Fruit fly (Drosophila melanogaster): ENCODE data around the gene unc-13-4A.

Gene unc-13-4A

DNA sequence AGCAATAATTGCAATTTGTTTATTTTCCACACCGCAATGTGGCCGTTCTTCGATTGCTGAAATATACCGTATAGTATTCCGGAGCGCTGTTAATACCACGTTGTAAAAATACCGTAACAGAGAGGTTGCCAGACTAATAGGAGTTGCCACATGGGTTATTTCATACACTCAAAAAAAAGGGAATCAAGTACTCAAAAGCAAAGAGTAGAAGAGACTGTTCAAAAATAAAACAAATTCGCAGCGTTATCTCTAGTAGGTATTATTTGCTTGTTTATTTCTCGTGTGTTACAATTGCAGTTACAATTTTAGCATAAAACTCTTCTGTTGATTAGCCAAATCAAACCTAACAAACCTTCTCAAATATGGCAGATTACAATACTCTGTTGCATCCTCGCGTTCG, 62.2 kb downstream of the unc-13-4A start, which contains the start of gene MED4 (continued):
- TF ChIP-seq CG1529 (GFP tag; optimal IDR thresholded peaks at IDR 0.05), result peak; percentile 33
- TF ChIP-seq Hr3 (GFP tag; optimal IDR thresholded peaks at IDR 0.05), result peak; percentile 70
- peak; percentile 59 for TF ChIP-seq crc (GFP tag; optimal IDR thresholded peaks at IDR 0.05)
- peak; percentile 10 for TF ChIP-seq fd64A (GFP tag; optimal IDR thresholded peaks at IDR 0.05)
- TF ChIP-seq sqz (GFP tag; optimal IDR thresholded peaks at IDR 0.05), result no peak
- peak; percentile 82 for TF ChIP-seq CG33213 (GFP tag; optimal IDR thresholded peaks at IDR 0.05)
- peak; percentile 16 for TF ChIP-seq Sry-β (GFP tag; optimal IDR thresholded peaks at IDR 0.05)
- TF ChIP-seq phol (tag; optimal IDR thresholded peaks at IDR 0.05), result peak; percentile 82
- peak; percentile 85 for TF ChIP-seq NFAT (GFP tag; IDR thresholded peaks at IDR 0.05)
- peak; percentile 58 for TF ChIP-seq CG15696 (tag; optimal IDR thresholded peaks at IDR 0.05)
- peak; percentile 48 for TF ChIP-seq lbe (GFP tag; optimal IDR thresholded peaks at IDR 0.05)
- peak; percentile 79 for TF ChIP-seq Meics (GFP tag; optimal IDR thresholded peaks at IDR 0.05)
- TF ChIP-seq dmrt99B (tag; optimal IDR thresholded peaks at IDR 0.05), result no peak
- no peak for TF ChIP-seq nom (GFP tag; optimal IDR thresholded peaks at IDR 0.05)
- peak; percentile 82 for TF ChIP-seq CG14014 (GFP tag; IDR thresholded peaks at IDR 0.05)
- peak; percentile 21 for TF ChIP-seq CG10462 (GFP tag; optimal IDR thresholded peaks at IDR 0.05)
- TF ChIP-seq sr (GFP tag; IDR thresholded peaks at IDR 0.05), result 0 out of 3 replicates have a peak, but pooled peaks have one; percentile 24
- peak; percentile 65 for TF ChIP-seq Sry-δ (GFP tag; optimal IDR thresholded peaks at IDR 0.05)
- TF ChIP-seq tna (GFP tag; IDR thresholded peaks at IDR 0.05; ENCODE audit: partially characterized antibody), result no peak
- TF ChIP-seq Bgb (GFP tag; IDR thresholded peaks at IDR 0.05; ENCODE audit: partially characterized antibody), result peak; percentile 42
- peak; percentile 61 for TF ChIP-seq Asciz (GFP tag; optimal IDR thresholded peaks at IDR 0.05)
- no peak for TF ChIP-seq br (optimal IDR thresholded peaks at IDR 0.05)
- TF ChIP-seq crp (GFP tag; optimal IDR thresholded peaks at IDR 0.05), result peak in 1 of 2 experiments; percentile 31
- TF ChIP-seq CG3847 (GFP tag; IDR thresholded peaks at IDR 0.05), result peak; percentile 86
- peak; percentile 36 for TF ChIP-seq CG11723 (GFP tag; optimal IDR thresholded peaks at IDR 0.05)
- peak; percentile 83 for TF ChIP-seq Drgx (GFP tag; IDR thresholded peaks at IDR 0.05)
- TF ChIP-seq CG7271 (tag; optimal IDR thresholded peaks at IDR 0.05), result no peak
- peak; percentile 75 for TF ChIP-seq BtbVII (GFP tag; optimal IDR thresholded peaks at IDR 0.05)
- peak; percentile 79 for TF ChIP-seq CrebB (tag; optimal IDR thresholded peaks at IDR 0.05)
- TF ChIP-seq emc (GFP tag; optimal IDR thresholded peaks at IDR 0.05), result peak; percentile 59

DNA sequence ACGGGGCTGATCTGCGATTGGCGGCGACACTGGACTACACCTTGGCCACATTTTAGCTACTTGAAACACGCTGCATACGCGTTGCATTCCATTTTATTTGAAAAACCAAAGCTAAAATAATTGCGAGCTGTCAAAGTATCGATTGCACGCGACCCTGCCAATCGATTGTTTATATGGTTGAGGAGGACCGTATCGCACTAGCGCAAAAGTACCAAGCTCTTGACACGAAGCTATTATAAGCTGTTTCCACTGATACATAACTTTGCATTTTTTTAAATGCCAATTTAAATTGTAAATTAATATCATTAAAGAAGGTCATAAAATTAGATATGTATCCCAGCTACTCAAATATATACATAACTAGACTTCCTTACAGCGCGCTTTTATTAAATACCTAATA, 63.5 kb downstream of the unc-13-4A start, which contains the start of gene Cdc27:
Gene Cdc27, minus strand, starts transcription at position 174 of the 400 bp plus-strand sequence.
- TF ChIP-seq prd (optimal IDR thresholded peaks at IDR 0.05), result no peak
- TF ChIP-seq prd (GFP tag; IDR thresholded peaks at IDR 0.05), result peak; percentile 23; the same call in 1 of the 3 replicates
- TF ChIP-seq CG11695 (GFP tag; IDR thresholded peaks at IDR 0.05), result peak; percentile 30; the same call in 1 of the 3 replicates
- TF ChIP-seq dm (GFP tag; optimal IDR thresholded peaks at IDR 0.05), result peak; percentile 60
- peak; percentile 19 for TF ChIP-seq D19A (tag; optimal IDR thresholded peaks at IDR 0.05)
- no peak for TF ChIP-seq otp (GFP tag; IDR thresholded peaks at IDR 0.05)
- no peak for TF ChIP-seq en (GFP tag; optimal IDR thresholded peaks at IDR 0.05)
- peak; percentile 100 for TF ChIP-seq ssp (GFP tag; IDR thresholded peaks at IDR 0.05)
- TF ChIP-seq Lim3 (GFP tag; IDR thresholded peaks at IDR 0.05), result no peak
- TF ChIP-seq gt (GFP tag; IDR thresholded peaks at IDR 0.05), result no peak
- no peak for TF ChIP-seq luna (GFP tag; optimal IDR thresholded peaks at IDR 0.05)
- peak; percentile 28 for TF ChIP-seq CG10654 (GFP tag; optimal IDR thresholded peaks at IDR 0.05)
- TF ChIP-seq zen2 (GFP tag; IDR thresholded peaks at IDR 0.05; ENCODE audit: partially characterized antibody), result peak; percentile 61; the same call in 1 of the 3 replicates
- TF ChIP-seq BEAF-32 (GFP tag; optimal IDR thresholded peaks at IDR 0.05), result peak; percentile 88
- no peak for TF ChIP-seq CG10462 (GFP tag; optimal IDR thresholded peaks at IDR 0.05)
- peak; percentile 74 for TF ChIP-seq MBD-R2 (GFP tag; IDR thresholded peaks at IDR 0.05)
- TF ChIP-seq trem (tag; optimal IDR thresholded peaks at IDR 0.05), result peak; percentile 67
- peak; percentile 49 for TF ChIP-seq tin (GFP tag; optimal IDR thresholded peaks at IDR 0.05)
- TF ChIP-seq dpn (GFP tag; optimal IDR thresholded peaks at IDR 0.05), result peak; percentile 43 to 52
- TF ChIP-seq CG33557 (GFP tag; optimal IDR thresholded peaks at IDR 0.05), result no peak
- TF ChIP-seq Camta (GFP tag; optimal IDR thresholded peaks at IDR 0.05), result peak; percentile 53
- TF ChIP-seq gem (tag; optimal IDR thresholded peaks at IDR 0.05), result peak; percentile 66
- peak; percentile 85 for TF ChIP-seq Dll (GFP tag; IDR thresholded peaks at IDR 0.05; ENCODE audit: partially characterized antibody)
